Fruit fly (Drosophila melanogaster): Measurements from ENCODE around the gene ImpE3.

The ImpE3 gene

DNA sequence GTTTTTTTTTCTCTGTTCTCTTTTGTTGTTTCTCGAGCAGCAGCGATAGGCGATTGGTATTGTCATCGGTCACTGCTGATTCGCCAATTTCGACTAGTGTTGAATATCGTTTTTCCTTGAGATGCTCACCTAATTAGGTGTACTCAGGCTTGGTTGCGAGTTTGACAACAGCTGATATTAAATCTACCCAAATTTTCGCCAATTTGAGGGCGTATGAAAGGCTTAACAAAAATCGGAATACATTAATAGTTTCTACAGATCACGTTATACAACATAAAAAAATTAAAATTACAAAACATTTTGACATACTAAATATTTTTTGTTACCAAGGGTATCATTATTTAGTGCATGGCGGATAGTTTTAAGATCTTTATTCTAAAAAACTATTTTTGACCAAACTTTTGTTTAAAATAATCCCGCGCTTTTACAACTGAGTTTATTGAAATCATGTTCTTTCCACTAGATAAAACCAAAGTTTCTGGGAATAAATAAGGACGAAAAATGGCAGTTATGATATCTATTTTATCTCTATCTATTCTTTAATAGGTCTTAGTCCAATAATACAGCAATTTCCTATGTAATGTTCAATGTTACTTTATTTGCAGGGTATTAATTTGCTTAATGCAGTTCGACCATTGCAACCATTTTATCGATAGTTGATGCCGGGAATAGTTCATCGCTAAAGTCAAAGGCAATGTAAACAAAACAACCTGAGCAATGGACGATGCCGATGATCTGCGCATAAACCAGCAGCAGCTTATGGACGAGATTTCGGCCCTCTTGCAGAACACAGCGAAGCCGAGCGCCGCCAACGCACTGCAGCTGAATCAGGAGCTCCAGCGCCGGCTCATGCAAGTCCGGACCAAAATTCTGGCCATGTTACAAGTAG, 16.0 kb downstream of the ImpE3 start, which contains the start of the genes CG10435 and Pbp95:
Gene CG10435 (minus strand): TSS at position 81 of the 889 bp plus-strand sequence.
Gene Pbp95 (plus strand): TSS at position 671 of the 889 bp plus-strand sequence.
- TF ChIP-seq CG12768 (GFP tag; optimal IDR thresholded peaks at IDR 0.05) (peak; percentile 39), CG1620 (GFP tag; optimal IDR thresholded peaks at IDR 0.05) (peak; percentile 66), cic (GFP tag; optimal IDR thresholded peaks at IDR 0.05) (no peak), toe (GFP tag; optimal IDR thresholded peaks at IDR 0.05) (peak; percentile 79), cnc (optimal IDR thresholded peaks at IDR 0.05) (no peak), Clk (GFP tag; optimal IDR thresholded peaks at IDR 0.05) (peak; percentile 32), tj (GFP tag; optimal IDR thresholded peaks at IDR 0.05) (peak; percentile 83), pad (GFP tag; optimal IDR thresholded peaks at IDR 0.05) (peak; percentile 49), ovo (GFP tag; optimal IDR thresholded peaks at IDR 0.05) (no peak), Mnt (GFP tag; optimal IDR thresholded peaks at IDR 0.05) (peak; percentile 60), CG33017 (tag; optimal IDR thresholded peaks at IDR 0.05) (no peak), bab1 (GFP tag; optimal IDR thresholded peaks at IDR 0.05) (peak; percentile 33), CG7045 (GFP tag; optimal IDR thresholded peaks at IDR 0.05) (peak; percentile 37), Hr96 (GFP tag; optimal IDR thresholded peaks at IDR 0.05) (peak; percentile 4), kay (GFP tag; ENCODE audit: borderline replicate concordance) (no peak), CG7101 (tag; optimal IDR thresholded peaks at IDR 0.05) (peak; percentile 57), Crg-1 (GFP tag; optimal IDR thresholded peaks at IDR 0.05) (peak; percentile 54), CG11617 (GFP tag; optimal IDR thresholded peaks at IDR 0.05) (peak; percentile 72), CG5204 (GFP tag; optimal IDR thresholded peaks at IDR 0.05) (peak; percentile 80), CG14711 (tag; optimal IDR thresholded peaks at IDR 0.05) (peak; percentile 31)

DNA sequence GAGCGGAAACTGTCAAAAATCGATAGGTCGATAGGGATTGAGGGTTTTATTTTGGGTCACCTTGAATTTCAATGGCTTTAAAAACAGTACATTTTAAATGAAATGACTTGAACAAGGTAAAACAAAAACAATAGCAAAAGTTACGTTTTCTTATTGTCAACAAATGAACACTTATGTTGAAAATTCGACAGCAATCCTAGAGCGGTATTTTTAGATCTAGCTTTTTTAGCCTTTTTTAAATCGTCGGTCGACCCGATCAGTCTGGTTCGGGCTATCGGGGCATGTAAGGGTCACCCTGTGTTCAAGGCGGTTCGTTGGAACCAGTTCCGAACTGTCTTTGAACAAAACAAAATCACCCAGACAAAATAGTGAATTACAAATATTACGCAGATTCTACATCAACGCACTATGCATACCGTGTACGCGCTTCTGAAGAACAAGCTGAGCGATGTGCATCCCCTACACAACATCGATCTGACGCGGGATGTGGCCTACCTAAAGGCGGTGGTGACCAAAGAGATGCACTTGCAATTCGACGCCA, 20.2 kb downstream of the ImpE3 start, which contains the start of the genes CG11052 and CG3223:
Gene CG11052 (minus strand): TSS at position 218 of the 541 bp plus-strand sequence.
Gene CG3223 (plus strand): TSS at position 321 of the 541 bp plus-strand sequence.
- peak; percentile 67 for TF ChIP-seq CG14711 (tag; optimal IDR thresholded peaks at IDR 0.05)
- peak; percentile 45 for TF ChIP-seq bab1 (GFP tag; optimal IDR thresholded peaks at IDR 0.05)
- no peak for TF ChIP-seq pad (GFP tag; optimal IDR thresholded peaks at IDR 0.05)
- no peak for TF ChIP-seq CG12768 (GFP tag; optimal IDR thresholded peaks at IDR 0.05)

DNA sequence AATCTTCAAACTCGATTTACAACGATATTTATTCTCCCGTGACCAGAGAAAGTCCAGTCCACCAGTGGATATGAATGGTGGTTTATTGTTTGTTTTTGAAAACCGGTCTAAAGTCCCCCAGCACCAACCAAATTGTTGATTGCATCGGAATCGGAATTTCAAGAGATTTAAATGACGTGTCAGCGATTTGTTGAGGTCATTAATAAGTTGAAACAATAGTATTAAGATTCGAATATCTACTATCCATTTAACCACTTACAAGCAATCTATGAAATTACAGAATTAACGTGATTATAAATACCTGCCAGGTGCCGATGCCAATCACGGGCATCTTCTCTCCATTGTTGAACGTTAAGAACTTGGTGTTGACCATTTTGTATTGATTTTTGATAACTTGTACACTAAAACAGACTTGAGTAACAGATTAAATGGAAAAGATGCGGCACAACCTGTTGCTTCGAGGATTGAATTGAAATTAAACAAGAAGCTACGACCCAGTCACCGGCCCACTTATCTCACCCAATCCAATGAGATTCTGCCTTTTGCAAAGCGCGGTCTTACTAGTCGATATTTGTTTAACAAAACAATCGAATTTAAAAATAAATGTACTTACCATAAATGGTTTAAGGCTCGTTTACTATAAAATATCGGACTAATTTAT, 21.6 kb downstream of the ImpE3 start, which contains the start of gene CG2767:
Gene CG2767 (minus strand): TSS at position 516 of the 661 bp plus-strand sequence.
- TF ChIP-seq tj (GFP tag; optimal IDR thresholded peaks at IDR 0.05), result peak; percentile 64
- no peak for TF ChIP-seq Clk (GFP tag; optimal IDR thresholded peaks at IDR 0.05)
- TF ChIP-seq CG12768 (GFP tag; optimal IDR thresholded peaks at IDR 0.05), result peak; percentile 17
- TF ChIP-seq CG7101 (tag; optimal IDR thresholded peaks at IDR 0.05), result no peak
- peak; percentile 13 for TF ChIP-seq bab1 (GFP tag; optimal IDR thresholded peaks at IDR 0.05)
- peak; percentile 18 for TF ChIP-seq CG33017 (tag; optimal IDR thresholded peaks at IDR 0.05)

DNA sequence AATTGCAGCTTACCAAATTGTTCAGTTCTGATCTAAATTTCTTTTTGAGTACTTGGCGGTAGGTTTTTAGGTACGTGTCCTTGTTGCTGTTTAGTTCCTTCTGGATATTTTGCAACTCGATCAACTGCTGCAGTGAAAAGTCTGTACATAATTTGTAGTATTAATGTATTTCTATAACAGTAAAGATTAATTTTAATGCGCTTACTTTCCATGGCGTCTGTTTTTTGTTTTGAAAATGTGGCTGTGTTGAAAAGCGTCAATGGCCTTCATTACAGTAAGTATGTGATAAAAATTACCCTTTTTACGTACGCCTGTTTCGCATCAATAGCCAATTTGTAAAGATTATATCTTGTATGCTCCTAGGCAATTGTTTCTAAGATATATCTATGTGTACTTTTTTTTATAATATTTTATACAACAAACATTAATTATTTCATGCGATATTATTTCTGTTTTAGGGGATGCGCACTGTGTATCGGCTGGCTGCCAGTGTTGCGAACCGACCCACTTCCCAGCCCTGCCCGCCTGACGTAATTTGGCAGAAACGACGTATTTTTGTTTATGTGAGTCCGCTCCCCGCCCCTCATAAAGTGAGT, 28.2 kb downstream of the ImpE3 start, which contains the start of the genes Kmn2 and CG2698:
Gene Kmn2 (minus strand): TSS at position 236 of the 596 bp plus-strand sequence.
Gene CG2698 (plus strand): TSS at position 489 of the 596 bp plus-strand sequence.
- TF ChIP-seq kay (GFP tag; ENCODE audit: borderline replicate concordance) (peak; percentile 91), Clk (GFP tag; optimal IDR thresholded peaks at IDR 0.05) (peak; percentile 80), cnc (optimal IDR thresholded peaks at IDR 0.05) (no peak), CG7045 (GFP tag; optimal IDR thresholded peaks at IDR 0.05) (peak; percentile 96), pad (GFP tag; optimal IDR thresholded peaks at IDR 0.05) (peak; percentile 90), cic (GFP tag; optimal IDR thresholded peaks at IDR 0.05) (peak; percentile 82), CG33017 (tag; optimal IDR thresholded peaks at IDR 0.05) (peak; percentile 95), Hr96 (GFP tag; optimal IDR thresholded peaks at IDR 0.05) (no peak), ovo (GFP tag; optimal IDR thresholded peaks at IDR 0.05) (peak; percentile 93), CG11617 (GFP tag; optimal IDR thresholded peaks at IDR 0.05) (peak; percentile 94), CG12768 (GFP tag; optimal IDR thresholded peaks at IDR 0.05) (peak; percentile 98), bab1 (GFP tag; optimal IDR thresholded peaks at IDR 0.05) (peak; percentile 90), tj (GFP tag; optimal IDR thresholded peaks at IDR 0.05) (peak; percentile 74), toe (GFP tag; optimal IDR thresholded peaks at IDR 0.05) (peak; percentile 88), Mnt (GFP tag; optimal IDR thresholded peaks at IDR 0.05) (peak; percentile 88), CG5204 (GFP tag; optimal IDR thresholded peaks at IDR 0.05) (peak; percentile 92), CG14711 (tag; optimal IDR thresholded peaks at IDR 0.05) (peak; percentile 90), CG7101 (tag; optimal IDR thresholded peaks at IDR 0.05) (peak; percentile 97), CG1620 (GFP tag; optimal IDR thresholded peaks at IDR 0.05) (peak; percentile 93), Crg-1 (GFP tag; optimal IDR thresholded peaks at IDR 0.05) (peak; percentile 97)

DNA sequence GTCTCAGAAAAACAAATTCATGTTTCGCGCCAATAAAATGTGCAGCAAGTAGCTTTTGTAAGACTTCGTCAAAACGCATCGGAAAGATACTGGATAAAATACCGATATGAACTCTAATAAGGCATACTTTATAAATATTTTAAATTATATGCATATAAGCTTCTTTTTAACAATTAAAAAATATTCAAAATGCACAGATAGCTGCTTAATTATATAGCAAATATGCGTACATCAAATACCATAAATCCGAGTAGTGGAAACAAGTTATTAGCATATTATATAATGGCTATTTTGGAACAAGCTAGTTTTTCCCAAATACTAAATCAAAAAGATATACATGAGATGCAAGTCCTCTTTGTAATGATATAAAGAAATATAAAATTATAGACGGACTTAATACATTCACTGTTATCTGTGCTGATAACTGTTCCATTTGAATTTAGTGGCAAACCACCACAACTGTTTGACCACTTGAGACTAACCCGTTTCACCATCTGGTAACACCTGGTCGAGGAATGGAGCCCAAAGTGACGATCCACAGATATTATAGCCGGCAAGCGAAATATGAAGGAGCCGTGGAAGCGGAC, 29.7 kb downstream of the ImpE3 start, which contains the start of gene PIG-H:
Gene PIG-H (plus strand): TSS at position 303 of the 587 bp plus-strand sequence.
- TF ChIP-seq CG12768 (GFP tag; optimal IDR thresholded peaks at IDR 0.05) (peak; percentile 5), cnc (optimal IDR thresholded peaks at IDR 0.05) (no peak), tj (GFP tag; optimal IDR thresholded peaks at IDR 0.05) (no peak), Mnt (GFP tag; optimal IDR thresholded peaks at IDR 0.05) (no peak), CG5204 (GFP tag; optimal IDR thresholded peaks at IDR 0.05) (peak; percentile 11), CG14711 (tag; optimal IDR thresholded peaks at IDR 0.05) (peak; percentile 23), toe (GFP tag; optimal IDR thresholded peaks at IDR 0.05) (peak; percentile 8), Hr96 (GFP tag; optimal IDR thresholded peaks at IDR 0.05) (no peak), CG7101 (tag; optimal IDR thresholded peaks at IDR 0.05) (no peak), kay (GFP tag; ENCODE audit: borderline replicate concordance) (peak; percentile 22)

All from whole organism, adult.